Worm (Caenorhabditis elegans) whole organism, early embryonic: ENCODE results near the gene F52D2.12.

Experiments used
- B0310.2 ChIP-seq: sonication (generic microtip); optimal IDR thresholded peaks from 2 replicates; lab custom pipeline; 2016; ENCODE audit warnings: mild to moderate bottlenecking, missing genetic modification characterization, missing compliant biosample characterization
- F13C5.2 ChIP-seq: sonication (generic microtip); optimal IDR thresholded peaks from 2 replicates; lab custom pipeline; 2017; ENCODE audit warnings: mild to moderate bottlenecking, missing genetic modification characterization, inconsistent platforms, missing compliant biosample characterization
- aly-1 ChIP-seq: sonication (generic microtip); optimal IDR thresholded peaks from 2 replicates; lab custom pipeline; 2016; ENCODE audit warnings: missing genetic modification characterization, missing compliant biosample characterization
- ama-1 ChIP-seq: fragments of 150-350 bp; optimal IDR thresholded peaks from 2 replicates; lab custom pipeline; 2014
- ceh-13 ChIP-seq: fragments of 200-800 bp; sonication (Bioruptor generic); optimal IDR thresholded peaks from 2 replicates; lab custom pipeline; 2018; ENCODE audit warnings: mild to moderate bottlenecking, missing genetic modification characterization, missing compliant biosample characterization
- ceh-36 ChIP-seq: sonication (generic microtip); optimal IDR thresholded peaks from 2 replicates; lab custom pipeline; 2016; ENCODE audit warnings: missing genetic modification characterization, inconsistent platforms, missing compliant biosample characterization
- ets-7 ChIP-seq: sonication (generic microtip); optimal IDR thresholded peaks from 2 replicates; lab custom pipeline; 2016; ENCODE audit warnings: missing genotype, missing genetic modification characterization, missing compliant biosample characterization
- flt-1 ChIP-seq: fragments of 200-800 bp; sonication (Bioruptor generic); IDR thresholded peaks from 2 replicates; pipeline ENCODE4 v1.3.6; 2022; ENCODE audit warnings: missing genetic modification characterization, missing compliant biosample characterization
- hmbx-1 ChIP-seq: sonication (generic microtip); optimal IDR thresholded peaks from 2 replicates; lab custom pipeline; 2016; ENCODE audit warnings: mild to moderate bottlenecking, missing genetic modification characterization, missing compliant biosample characterization
- hmg-4 ChIP-seq: fragments of 200-800 bp; sonication (Bioruptor generic); optimal IDR thresholded peaks from 2 replicates; lab custom pipeline; 2018; ENCODE audit warnings: mild to moderate bottlenecking, missing genetic modification characterization, missing compliant biosample characterization
- hnd-1 ChIP-seq: sonication (generic microtip); optimal IDR thresholded peaks from 2 replicates; lab custom pipeline; 2016; ENCODE audit warnings: missing genetic modification characterization, missing compliant biosample characterization
- pes-1 ChIP-seq: fragments of 200-800 bp; sonication (Bioruptor generic); IDR thresholded peaks from 2 replicates; pipeline ENCODE4 v1.3.6; 2022; ENCODE audit warnings: missing genetic modification reagents, missing genetic modification characterization, missing compliant biosample characterization
- scrt-1 ChIP-seq: fragments of 200-800 bp; sonication (Bioruptor generic); IDR thresholded peaks from 2 replicates; pipeline ENCODE4 v1.3.6; 2022; ENCODE audit warnings: missing genetic modification characterization, missing compliant biosample characterization
- sea-1 ChIP-seq: fragments of 200-800 bp; sonication (Bioruptor generic); conservative IDR thresholded peaks from 2 replicates; pipeline ENCODE4 v1.3.6; 2022; ENCODE audit warnings: missing genetic modification characterization, missing compliant biosample characterization
- tbx-11 ChIP-seq: fragments of 200-800 bp; sonication (Bioruptor generic); IDR thresholded peaks from 2 replicates; pipeline ENCODE4 v1.3.6; 2022; ENCODE audit warnings: missing genetic modification characterization, missing compliant biosample characterization
- tbx-37 ChIP-seq: fragments of 200-800 bp; sonication (Bioruptor generic); conservative IDR thresholded peaks from 2 replicates; pipeline ENCODE4 v1.3.6; 2022; ENCODE audit warnings: missing genetic modification reagents, missing genetic modification characterization, missing compliant biosample characterization
- tra-4 ChIP-seq: sonication (generic microtip); optimal IDR thresholded peaks from 2 replicates; lab custom pipeline; 2017; ENCODE audit warnings: missing genetic modification characterization, missing compliant biosample characterization

The F52D2.12 gene

ce11 chrX:1964411-1964810 is 13.4 kb upstream of the F52D2.12 start:
- TF ChIP-seq ets-7 (tag; lab: Kevin White, UChicago): no peak
- no peak for TF ChIP-seq tra-4
- no peak for TF ChIP-seq hmbx-1 (tag; lab: Kevin White, UChicago)
- TF ChIP-seq ceh-13 (GFP tag; lab: Kevin White, UChicago): no peak
- no peak for TF ChIP-seq tbx-37 (GFP tag; lab: Robert Waterston, UW)
- TF ChIP-seq ceh-36 (tag; lab: Kevin White, UChicago): no peak
- no peak for TF ChIP-seq aly-1 (tag; lab: Kevin White, UChicago)
- TF ChIP-seq hnd-1 (tag; lab: Kevin White, UChicago): no peak
- TF ChIP-seq sea-1 (GFP tag; lab: Robert Waterston, UW): no peak
- TF ChIP-seq F13C5.2 (tag; lab: Kevin White, UChicago): no peak

- TF ChIP-seq hmg-4 (GFP tag; lab: Kevin White, UChicago) (no peak), F13C5.2 (tag; lab: Kevin White, UChicago) (peak; percentile 29), tbx-37 (GFP tag; lab: Robert Waterston, UW) (no peak)
Measured at ce11 chrX:1964828-1965227, 13.0 kb upstream of the F52D2.12 start.

- TF ChIP-seq hmg-4 (GFP tag; lab: Kevin White, UChicago): no peak
- no peak for TF ChIP-seq sea-1 (GFP tag; lab: Robert Waterston, UW)
- TF ChIP-seq ceh-36 (tag; lab: Kevin White, UChicago): no peak
- TF ChIP-seq hmbx-1 (tag; lab: Kevin White, UChicago): no peak
- TF ChIP-seq tbx-11 (GFP tag; lab: Robert Waterston, UW): no peak
- no peak for TF ChIP-seq ets-7 (tag; lab: Kevin White, UChicago)
- no peak for TF ChIP-seq ama-1
Measured at ce11 chrX:1969575-1969974, 8.2 kb upstream of the F52D2.12 start, which contains the start of gene str-79. TSS of gene str-79 (plus strand) at chrX:1969875.

- no peak for TF ChIP-seq hnd-1 (tag; lab: Kevin White, UChicago)
- TF ChIP-seq ama-1: no peak
- no peak for TF ChIP-seq hmg-4 (GFP tag; lab: Kevin White, UChicago)
- TF ChIP-seq aly-1 (tag; lab: Kevin White, UChicago): no peak
- TF ChIP-seq tra-4: no peak
- no peak for TF ChIP-seq tbx-11 (GFP tag; lab: Robert Waterston, UW)
Measured at ce11 chrX:1971647-1972046, 6.2 kb upstream of the F52D2.12 start.

ce11 chrX:1972766-1973165 is 5.0 kb upstream of the F52D2.12 start:
- TF ChIP-seq ama-1: no peak
- TF ChIP-seq ceh-13 (GFP tag; lab: Kevin White, UChicago): no peak
- no peak for TF ChIP-seq ceh-36 (tag; lab: Kevin White, UChicago)
- no peak for TF ChIP-seq tra-4
- TF ChIP-seq flt-1: no peak
- TF ChIP-seq hnd-1 (tag; lab: Kevin White, UChicago): no peak
- no peak for TF ChIP-seq aly-1 (tag; lab: Kevin White, UChicago)

- TF ChIP-seq hnd-1 (tag; lab: Kevin White, UChicago) (no peak), tbx-11 (GFP tag; lab: Robert Waterston, UW) (no peak), F13C5.2 (tag; lab: Kevin White, UChicago) (no peak), B0310.2 (tag; lab: Kevin White, UChicago) (no peak), pes-1 (GFP tag; lab: Robert Waterston, UW) (no peak), tra-4 (no peak), aly-1 (tag; lab: Kevin White, UChicago) (no peak), flt-1 (no peak), ets-7 (tag; lab: Kevin White, UChicago) (no peak), tbx-37 (GFP tag; lab: Robert Waterston, UW) (no peak), hmbx-1 (tag; lab: Kevin White, UChicago) (no peak), ama-1 (no peak), ceh-36 (tag; lab: Kevin White, UChicago) (no peak), ceh-13 (GFP tag; lab: Kevin White, UChicago) (no peak), scrt-1 (no peak), hmg-4 (GFP tag; lab: Kevin White, UChicago) (no peak), sea-1 (GFP tag; lab: Robert Waterston, UW) (no peak)
Measured at ce11 chrX:1974699-1975098, 3.1 kb upstream of the F52D2.12 start, which contains the start of gene F52D2.5. TSS of gene F52D2.5 (minus strand) at chrX:1974799.

- TF ChIP-seq hmg-4 (GFP tag; lab: Kevin White, UChicago): no peak
- no peak for TF ChIP-seq F13C5.2 (tag; lab: Kevin White, UChicago)
- TF ChIP-seq B0310.2 (tag; lab: Kevin White, UChicago): no peak
- no peak for TF ChIP-seq aly-1 (tag; lab: Kevin White, UChicago)
- no peak for TF ChIP-seq tbx-37 (GFP tag; lab: Robert Waterston, UW)
- no peak for TF ChIP-seq sea-1 (GFP tag; lab: Robert Waterston, UW)
- TF ChIP-seq hnd-1 (tag; lab: Kevin White, UChicago): no peak
- TF ChIP-seq flt-1: no peak
- no peak for TF ChIP-seq ceh-13 (GFP tag; lab: Kevin White, UChicago)
- no peak for TF ChIP-seq scrt-1
- TF ChIP-seq hmbx-1 (tag; lab: Kevin White, UChicago): no peak
- no peak for TF ChIP-seq pes-1 (GFP tag; lab: Robert Waterston, UW)
- TF ChIP-seq ama-1: no peak
- no peak for TF ChIP-seq tra-4
- TF ChIP-seq ets-7 (tag; lab: Kevin White, UChicago): no peak
Measured at ce11 chrX:1975692-1976091, 2.1 kb upstream of the F52D2.12 start, which contains the start of gene F52D2.6. TSS of gene F52D2.6 (plus strand) at chrX:1975992.

- no peak for TF ChIP-seq aly-1 (tag; lab: Kevin White, UChicago)
- TF ChIP-seq B0310.2 (tag; lab: Kevin White, UChicago): no peak
- TF ChIP-seq F13C5.2 (tag; lab: Kevin White, UChicago): no peak
- TF ChIP-seq ets-7 (tag; lab: Kevin White, UChicago): no peak
- no peak for TF ChIP-seq hmg-4 (GFP tag; lab: Kevin White, UChicago)
- no peak for TF ChIP-seq hmbx-1 (tag; lab: Kevin White, UChicago)
- no peak for TF ChIP-seq scrt-1
- TF ChIP-seq tbx-37 (GFP tag; lab: Robert Waterston, UW): no peak
Measured at ce11 chrX:1981654-1982053, 3.8 kb downstream of the F52D2.12 start.
